Worm (Caenorhabditis elegans): ENCODE measurements around the gene thn-2.

DNA sequence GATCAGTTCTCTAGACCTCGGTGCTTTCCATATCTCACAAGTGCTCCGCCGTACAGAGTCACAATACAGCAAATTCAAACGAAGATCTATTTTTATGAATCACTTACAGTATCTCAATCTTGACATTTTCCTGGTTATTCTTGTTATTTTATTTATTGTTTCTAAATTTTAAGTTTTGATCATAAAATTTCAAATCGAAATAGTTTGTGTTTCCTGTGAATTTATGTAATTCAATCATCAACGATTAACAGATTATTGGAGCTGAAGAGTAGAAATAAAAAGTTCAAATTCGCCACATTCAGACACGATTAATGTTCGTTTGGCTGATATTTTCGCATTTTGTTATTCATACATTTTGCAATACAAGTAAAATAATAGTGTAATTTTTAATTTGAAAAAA, 49.4 kb downstream of the thn-2 start, which contains the start of gene clec-184:
- TF ChIP-seq dao-5 (tag; optimal IDR thresholded peaks at IDR 0.05): no peak
- TF ChIP-seq him-1 (tag; optimal IDR thresholded peaks at IDR 0.05): no peak

Data from whole organism, L4/young adult.